Worm (Caenorhabditis elegans) whole organism, L2 larva: ENCODE data around the gene F54B11.8.

Experiments
- ZK546.5 ChIP-seq: sonication (generic microtip); optimal IDR thresholded peaks from 2 replicates; lab custom pipeline; 2017; ENCODE audit warnings: missing biosample characterization, missing genetic modification characterization
- ama-1 ChIP-seq: fragments of 150-350 bp; optimal IDR thresholded peaks from 2 replicates; lab custom pipeline; 2018; ENCODE audit warnings: inconsistent platforms
- dmd-4 ChIP-seq: sonication (generic microtip); optimal IDR thresholded peaks from 2 replicates; lab custom pipeline; 2017; ENCODE audit warnings: missing biosample characterization, missing genetic modification characterization
- egl-27 ChIP-seq: sonication (generic microtip); optimal IDR thresholded peaks from 3 replicates; lab custom pipeline; 2017; ENCODE audit warnings: missing biosample characterization, missing genetic modification reagents, missing genetic modification characterization
- fos-1 ChIP-seq: fragments of 150-350 bp; optimal IDR thresholded peaks from 2 replicates; lab custom pipeline; 2014; ENCODE audit warnings: missing biosample characterization, missing genetic modification characterization
- lsy-2 ChIP-seq, 2 experiments: fragments of 150-350 bp in 1 of 2; sonication (generic microtip) in 1 of 2; optimal IDR thresholded peaks; 2 replicates each; lab custom pipeline; 2014 to 2017; ENCODE audit warnings: missing biosample characterization in 2 of 2, missing genetic modification characterization in 2 of 2
- nhr-11 ChIP-seq: fragments of 150-350 bp; optimal IDR thresholded peaks from 2 replicates; lab custom pipeline; 2014; ENCODE audit warnings: missing biosample characterization, missing genetic modification characterization
- skn-1 ChIP-seq: sonication (generic microtip); optimal IDR thresholded peaks from 2 replicates; lab custom pipeline; 2017; ENCODE audit warnings: missing biosample characterization, missing genetic modification characterization
- unc-62 ChIP-seq: fragments of 150-350 bp; optimal IDR thresholded peaks from 2 replicates; lab custom pipeline; 2014; ENCODE audit warnings: missing biosample characterization, missing genetic modification reagents, missing genetic modification characterization

DNA sequence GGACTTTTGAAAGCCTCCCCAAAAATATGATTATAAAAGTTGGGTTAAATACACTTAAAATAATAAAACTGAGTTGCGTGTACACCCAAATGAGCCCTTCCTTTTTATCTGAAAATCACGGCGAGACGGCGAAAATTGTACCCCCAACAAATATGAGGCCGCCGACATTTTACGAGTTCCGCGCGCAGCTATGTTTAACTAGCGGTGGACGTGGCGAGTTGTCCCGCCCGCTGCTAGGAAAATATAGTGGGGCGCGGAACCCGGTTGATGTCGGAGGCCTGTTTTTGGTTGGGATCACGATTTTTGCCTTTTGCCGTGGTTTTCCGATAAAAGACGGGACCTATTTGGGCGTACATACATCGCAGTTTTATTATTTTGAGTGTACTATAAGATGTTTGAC lies 29.3 kb upstream of the F54B11.8 start:
- TF ChIP-seq ZK546.5 = no peak
- no peak for TF ChIP-seq egl-27
- no peak for TF ChIP-seq ama-1
- TF ChIP-seq skn-1 (tag; lab: Kevin White, UChicago) = no peak
- no peak for TF ChIP-seq nhr-11 (tag; lab: Kevin White, UChicago)
- no peak for TF ChIP-seq fos-1 (tag; lab: Kevin White, UChicago)
- TF ChIP-seq lsy-2 (tag; optimal IDR thresholded peaks at IDR 0.05; lab: Kevin White, UChicago) = no peak
- TF ChIP-seq unc-62 = no peak
- no peak for TF ChIP-seq dmd-4 (tag; lab: Kevin White, UChicago)
